Worm (Caenorhabditis elegans): Measurements from ENCODE around the gene dab-1.

The dab-1 gene

DNA sequence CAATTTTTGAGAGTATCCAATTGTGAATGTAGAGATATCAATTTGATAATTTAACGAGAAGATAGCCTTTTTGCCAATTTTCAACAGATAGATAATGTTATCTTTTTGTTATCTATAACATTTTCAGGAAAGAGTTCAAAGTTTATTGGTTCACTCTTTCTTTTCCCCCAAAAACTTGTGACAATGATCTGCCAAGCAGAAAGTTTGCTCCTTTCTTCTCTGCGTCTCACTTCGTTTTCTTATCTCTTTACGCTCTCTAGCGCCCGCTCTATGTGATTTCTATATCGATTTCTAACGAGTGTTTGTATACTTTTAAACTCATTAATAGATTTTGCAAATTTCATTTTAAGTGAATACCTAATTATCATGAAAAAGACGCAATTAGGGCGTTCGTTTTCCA, 4.3 kb downstream of the dab-1 start:
- TF ChIP-seq sma-9 (GFP tag; optimal IDR thresholded peaks at IDR 0.05) (peak; percentile 54), sma-9 (tag; optimal IDR thresholded peaks at IDR 0.05) (no peak), skn-1 (tag; optimal IDR thresholded peaks at IDR 0.05) (peak; percentile 7), nhr-6 (tag; optimal IDR thresholded peaks at IDR 0.05) (no peak), mbf-1 (tag; optimal IDR thresholded peaks at IDR 0.05) (no peak), Y55F3AM.14 (GFP tag; optimal IDR thresholded peaks at IDR 0.05) (no peak), F13H6.1 (tag; optimal IDR thresholded peaks at IDR 0.05) (peak; percentile 41), alr-1 (tag; optimal IDR thresholded peaks at IDR 0.05) (no peak), ZK546.5 (tag; optimal IDR thresholded peaks at IDR 0.05) (no peak), C34F6.9 (tag; optimal IDR thresholded peaks at IDR 0.05) (peak; percentile 18), crh-2 (tag; optimal IDR thresholded peaks at IDR 0.05) (peak; percentile 52), fos-1 (tag; optimal IDR thresholded peaks at IDR 0.05) (peak; percentile 43)

- no peak for TF ChIP-seq nhr-25 (tag; optimal IDR thresholded peaks at IDR 0.05)
- TF ChIP-seq nhr-237 (tag; optimal IDR thresholded peaks at IDR 0.05) = no peak
These were observed 8.8 kb downstream of the dab-1 start, which contains the start of gene M110.9 for ce11 chrII:8230976-8231375. M110.9 (plus strand) TSS chrII:8231276.

DNA sequence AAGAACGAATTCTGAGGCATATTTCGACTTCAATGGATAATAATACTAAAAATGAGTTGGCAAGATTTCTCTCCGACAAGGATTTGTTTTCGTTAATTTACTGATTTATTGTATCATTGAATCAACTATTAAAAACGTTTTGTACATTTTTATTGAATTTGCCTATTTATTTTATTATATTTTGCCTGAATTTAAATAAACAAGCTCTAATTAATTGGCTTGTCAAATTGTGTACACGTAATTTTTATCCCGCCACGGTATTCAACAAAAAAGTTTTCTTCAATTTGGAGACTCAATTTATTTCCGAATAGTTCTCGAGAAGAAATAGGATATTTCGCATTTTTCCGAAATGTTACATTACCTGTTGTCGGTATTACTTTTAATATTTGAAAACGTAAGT, 10.3 kb downstream of the dab-1 start, which contains the start of gene M110.7:
TSS of gene M110.7 (plus strand) at position 301 of the 400 bp plus-strand sequence.
- TF ChIP-seq nhr-11 (tag; optimal IDR thresholded peaks at IDR 0.05) = no peak
- no peak for TF ChIP-seq dmd-4 (tag; optimal IDR thresholded peaks at IDR 0.05)
- TF ChIP-seq ztf-11 (tag; optimal IDR thresholded peaks at IDR 0.05) = no peak
- TF ChIP-seq lsy-2 (tag; optimal IDR thresholded peaks at IDR 0.05) = no peak
- TF ChIP-seq nhr-12 (tag; optimal IDR thresholded peaks at IDR 0.05) = no peak
- no peak for TF ChIP-seq F13H6.1 (tag; optimal IDR thresholded peaks at IDR 0.05)
- TF ChIP-seq nhr-129 (tag; optimal IDR thresholded peaks at IDR 0.05) = no peak
- no peak for TF ChIP-seq mbf-1 (tag; optimal IDR thresholded peaks at IDR 0.05)

DNA sequence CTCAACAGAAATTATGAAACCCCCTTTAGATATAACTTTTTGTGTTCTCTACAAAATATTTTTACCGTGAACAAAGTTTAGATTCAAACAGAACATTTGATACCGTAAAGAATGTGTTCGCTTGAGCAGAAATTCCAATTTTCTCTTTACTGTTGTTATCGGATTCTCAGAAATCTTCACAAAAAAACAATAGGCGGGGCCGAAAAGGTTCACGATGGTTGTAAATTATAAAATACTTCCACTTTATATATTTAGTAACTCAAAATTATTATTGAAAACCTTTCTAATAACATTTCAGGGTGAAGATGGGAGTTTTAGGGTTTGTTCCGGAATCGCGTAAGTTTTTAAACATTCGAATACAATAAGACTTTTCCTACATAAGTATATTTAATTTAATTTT, 16.0 kb downstream of the dab-1 start, which contains the start of gene nlp-5:
TSS of gene nlp-5 (plus strand) at position 301 of the 400 bp plus-strand sequence.
- no peak for TF ChIP-seq mdl-1 (tag; optimal IDR thresholded peaks at IDR 0.05)
- no peak for TF ChIP-seq lsy-2 (tag; optimal IDR thresholded peaks at IDR 0.05)
- no peak for TF ChIP-seq unc-55 (GFP tag; optimal IDR thresholded peaks at IDR 0.05)
- no peak for TF ChIP-seq mbf-1 (tag; optimal IDR thresholded peaks at IDR 0.05)
- no peak for TF ChIP-seq fos-1 (tag; optimal IDR thresholded peaks at IDR 0.05)
- no peak for TF ChIP-seq dmd-4 (tag; optimal IDR thresholded peaks at IDR 0.05)
- no peak for TF ChIP-seq sem-4 (tag; optimal IDR thresholded peaks at IDR 0.05)
- no peak for TF ChIP-seq sma-3 (GFP tag; optimal IDR thresholded peaks at IDR 0.05)
- no peak for TF ChIP-seq elt-3 (tag; optimal IDR thresholded peaks at IDR 0.05)
- no peak for TF ChIP-seq C34F6.9 (tag; optimal IDR thresholded peaks at IDR 0.05)
- TF ChIP-seq lin-39 (tag; optimal IDR thresholded peaks at IDR 0.05) = no peak

DNA sequence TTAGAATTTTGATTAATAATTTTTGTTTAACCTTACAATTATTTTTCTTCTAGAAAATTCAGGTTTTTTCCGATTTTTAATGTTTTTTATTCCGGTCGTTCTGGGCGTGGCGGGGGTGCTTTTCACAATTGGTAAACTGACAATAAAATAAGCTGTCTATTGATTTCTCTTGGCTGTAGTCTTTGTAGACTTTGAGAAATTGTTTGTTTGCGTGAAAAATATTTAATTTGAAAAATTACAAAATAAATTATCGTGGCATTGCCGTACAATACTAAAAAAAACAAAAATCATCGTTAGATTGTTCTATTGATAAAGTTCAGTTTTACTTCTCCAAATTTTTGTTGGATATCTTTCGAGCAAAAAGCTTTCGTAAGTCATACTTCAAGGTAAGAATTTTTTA, 24.3 kb downstream of the dab-1 start, which contains the start of gene F35C11.3:
TSS of gene F35C11.3 (plus strand) at position 301 of the 400 bp plus-strand sequence.
- TF ChIP-seq ceh-82 (tag; optimal IDR thresholded peaks at IDR 0.05) (no peak), dmd-4 (tag; optimal IDR thresholded peaks at IDR 0.05) (no peak), sma-9 (GFP tag; optimal IDR thresholded peaks at IDR 0.05) (no peak), sma-9 (tag; optimal IDR thresholded peaks at IDR 0.05) (no peak), unc-62 (GFP tag; optimal IDR thresholded peaks at IDR 0.05) (no peak), Y55F3AM.14 (GFP tag; optimal IDR thresholded peaks at IDR 0.05) (no peak), sem-4 (tag; optimal IDR thresholded peaks at IDR 0.05) (no peak), lin-11 (tag; optimal IDR thresholded peaks at IDR 0.05) (no peak), lsy-2 (tag; optimal IDR thresholded peaks at IDR 0.05) (no peak), nhr-21 (tag; optimal IDR thresholded peaks at IDR 0.05) (no peak), ceh-16 (tag; optimal IDR thresholded peaks at IDR 0.05) (no peak), sma-3 (GFP tag; optimal IDR thresholded peaks at IDR 0.05) (no peak), nhr-10 (tag; optimal IDR thresholded peaks at IDR 0.05) (no peak), ztf-11 (tag; optimal IDR thresholded peaks at IDR 0.05) (no peak), blmp-1 (tag; optimal IDR thresholded peaks at IDR 0.05; ENCODE audit: insufficient read depth) (no peak), R02D3.7 (tag; optimal IDR thresholded peaks at IDR 0.05) (no peak), lin-39 (tag; optimal IDR thresholded peaks at IDR 0.05) (no peak)

Measured in whole organism, L2 larva.